Worm (Caenorhabditis elegans) whole organism, L3 larva: ENCODE results near the gene rpap-3.

Experiments
- egl-27 ChIP-seq: sonication (generic microtip); optimal IDR thresholded peaks from 4 replicates; lab custom pipeline; 2017; ENCODE audit warnings: missing biosample characterization, missing genetic modification reagents, missing genetic modification characterization
- elt-2 ChIP-seq: sonication (generic microtip); optimal IDR thresholded peaks from 2 replicates; lab custom pipeline; 2016; ENCODE audit warnings: missing genetic modification reagents, mild to moderate bottlenecking, missing genetic modification characterization, missing compliant biosample characterization
- mdl-1 ChIP-seq: fragments of 150-350 bp; optimal IDR thresholded peaks from 2 replicates; lab custom pipeline; 2014; ENCODE audit warnings: missing biosample characterization, missing genetic modification characterization
- nfya-1 ChIP-seq: sonication (generic microtip); optimal IDR thresholded peaks from 2 replicates; lab custom pipeline; 2017; ENCODE audit warnings: missing genetic modification characterization, mild to moderate bottlenecking, missing compliant biosample characterization, antibody characterized with exemption, moderate library complexity; ENCODE audit not compliant: insufficient read depth
- nhr-237 ChIP-seq: fragments of 150-350 bp; optimal IDR thresholded peaks from 2 replicates; lab custom pipeline; 2014; ENCODE audit warnings: missing biosample characterization, missing genetic modification characterization
- pha-4 ChIP-seq: fragments of 150-350 bp; optimal IDR thresholded peaks from 2 replicates; lab custom pipeline; 2014; ENCODE audit warnings: missing biosample characterization, missing genetic modification reagents, missing genetic modification characterization
- skn-1 ChIP-seq: fragments of 150-350 bp; optimal IDR thresholded peaks from 2 replicates; lab custom pipeline; 2014; ENCODE audit warnings: missing biosample characterization, missing genetic modification characterization
- snpc-4 ChIP-seq: fragments of 150-350 bp; optimal IDR thresholded peaks from 2 replicates; lab custom pipeline; 2014; ENCODE audit warnings: missing biosample characterization, missing genetic modification characterization
- unc-62 ChIP-seq: fragments of 150-350 bp; sonication (generic microtip); optimal IDR thresholded peaks from 4 replicates; lab custom pipeline; 2014; ENCODE audit warnings: missing biosample characterization, missing genetic modification reagents, missing genetic modification characterization

ce11 chrIV:7824649-7825048 is 45.9 kb upstream of the rpap-3 start:
- TF ChIP-seq skn-1 (no peak), nhr-237 (tag; lab: Kevin White, UChicago) (no peak), nfya-1 (no peak), unc-62 (no peak), snpc-4 (tag; lab: Kevin White, UChicago) (no peak), mdl-1 (no peak), pha-4 (tag; lab: Kevin White, UChicago) (no peak), elt-2 (no peak), egl-27 (tag; lab: Kevin White, UChicago) (no peak)
